Worm (Caenorhabditis elegans): Measurements from ENCODE around the gene perm-3.
A peak's percentile ranks its signal among the peaks of the same experiment; 100 is the strongest.
"Not testable (repeated sequence)": the region's sequence is repeated elsewhere in the genome, so short reads cannot be mapped to it uniquely, and the experiment has no call there.

perm-3 gene

ce11 chrIV:5354564-5354963 is 40.0 kb downstream of the perm-3 start:
- TF ChIP-seq zim-3 (tag; optimal IDR thresholded peaks at IDR 0.05) (no peak), aptf-3 (GFP tag; IDR thresholded peaks at IDR 0.05) (no peak), nfyb-1 (GFP tag; IDR thresholded peaks at IDR 0.05) (no peak), F33H1.4 (GFP tag; IDR thresholded peaks at IDR 0.05) (no peak), hmg-1.2 (GFP tag; IDR thresholded peaks at IDR 0.05) (no peak), atf-7 (tag; optimal IDR thresholded peaks at IDR 0.05) (no peak), K12H6.12 (tag; optimal IDR thresholded peaks at IDR 0.05) (no peak)

- TF ChIP-seq snpc-3.4 (tag; optimal IDR thresholded peaks at IDR 0.05) (peak; percentile 10), lsl-1 (GFP tag; optimal IDR thresholded peaks at IDR 0.05) (peak; percentile 56), mcd-1 (GFP tag; IDR thresholded peaks at IDR 0.05) (peak; percentile 69), efl-1 (GFP tag; optimal IDR thresholded peaks at IDR 0.05) (peak; percentile 61), snpc-4 (GFP tag; optimal IDR thresholded peaks at IDR 0.05) (no peak), snpc-4 (tag; optimal IDR thresholded peaks at IDR 0.05) (peak in 3 of 4 experiments; percentile 59 to 80 (median 72)), tbp1 (GFP tag; optimal IDR thresholded peaks at IDR 0.05) (peak; percentile 24), lin-35 (GFP tag; optimal IDR thresholded peaks at IDR 0.05) (no peak), dpl-1 (GFP tag; optimal IDR thresholded peaks at IDR 0.05) (peak; percentile 8), ets-4 (GFP tag; optimal IDR thresholded peaks at IDR 0.05) (no peak), Y53F4B.3 (GFP tag; IDR thresholded peaks at IDR 0.05) (no peak)
Measured at ce11 chrIV:5354124-5354523, 40.5 kb downstream of the perm-3 start, which contains the start of gene Y4C6B.1. Y4C6B.1 (plus strand) TSS chrIV:5354488.

- no peak for TF ChIP-seq snpc-1.3 (tag; optimal IDR thresholded peaks at IDR 0.05; ENCODE audit: insufficient read depth)
- TF ChIP-seq xnd-1 (tag; optimal IDR thresholded peaks at IDR 0.05): no peak
- no peak for TF ChIP-seq ceh-79 (tag; optimal IDR thresholded peaks at IDR 0.05)
- no peak for TF ChIP-seq F49E8.2 (tag; optimal IDR thresholded peaks at IDR 0.05; ENCODE audit: insufficient read depth)
- no peak for TF ChIP-seq B0261.1 (tag; optimal IDR thresholded peaks at IDR 0.05)
- no peak for TF ChIP-seq pbrm-1 (GFP tag; IDR thresholded peaks at IDR 0.05)
- no peak for TF ChIP-seq snpc-1.1 (tag; optimal IDR thresholded peaks at IDR 0.05; ENCODE audit: insufficient read depth)
- TF ChIP-seq F23B12.7 (tag; optimal IDR thresholded peaks at IDR 0.05; ENCODE audit: insufficient read depth): no peak
- no peak for TF ChIP-seq attf-6 (GFP tag; IDR thresholded peaks at IDR 0.05)
- no peak for TF ChIP-seq zfh-2 (GFP tag; conservative IDR thresholded peaks at IDR 0.05)
- no peak for TF ChIP-seq athp-1 (tag; optimal IDR thresholded peaks at IDR 0.05)
- no peak for TF ChIP-seq ccch-3 (GFP tag; optimal IDR thresholded peaks at IDR 0.05)
- no peak for TF ChIP-seq sdz-38 (tag; optimal IDR thresholded peaks at IDR 0.05)
- no peak for TF ChIP-seq die-1 (tag; optimal IDR thresholded peaks at IDR 0.05)
- TF ChIP-seq Y53F4B.3 (GFP tag; IDR thresholded peaks at IDR 0.05): no peak
Measured at ce11 chrIV:5353364-5353763, 41.2 kb downstream of the perm-3 start, which contains the start of gene Y4C6B.7. Y4C6B.7 (minus strand) TSS chrIV:5353464.

- not testable (repeated sequence) for TF ChIP-seq rpc-1 (optimal IDR thresholded peaks at IDR 0.05); snpc-4 (GFP tag; optimal IDR thresholded peaks at IDR 0.05)
- TF ChIP-seq rpc-1 (tag; optimal IDR thresholded peaks at IDR 0.05) (peak; percentile 42), tbp1 (GFP tag; optimal IDR thresholded peaks at IDR 0.05) (peak; percentile 75), snpc-4 (tag; optimal IDR thresholded peaks at IDR 0.05) (peak in 1 of 4 experiments; percentile 35), B0261.1 (tag; optimal IDR thresholded peaks at IDR 0.05) (peak; percentile 51), nhr-80 (tag; optimal IDR thresholded peaks at IDR 0.05) (peak; percentile 72)
Measured at ce11 chrIV:5350480-5351193, 44.0 kb downstream of the perm-3 start, which contains the start of gene gba-4. gba-4 (minus strand) TSS chrIV:5350897.

Measured in whole organism, young adult.